Fruit fly (Drosophila melanogaster) whole organism, adult: ENCODE measurements around the gene chas.

Experiments
- CG11617 ChIP-seq: fragments of 200-800 bp; sonication (Bioruptor generic); optimal IDR thresholded peaks from 2 replicates; lab custom pipeline; 2017; ENCODE audit warnings: mild to moderate bottlenecking, missing biosample characterization, missing genetic modification reagents, missing genetic modification characterization
- CG14711 ChIP-seq: fragments of 200-800 bp; sonication (Bioruptor generic); optimal IDR thresholded peaks from 2 replicates; lab custom pipeline; 2018; ENCODE audit warnings: missing biosample characterization, mild to moderate bottlenecking, missing genetic modification characterization, moderate library complexity
- CG5204 ChIP-seq: fragments of 200-800 bp; sonication (Bioruptor generic); optimal IDR thresholded peaks from 2 replicates; lab custom pipeline; 2016; ENCODE audit warnings: missing biosample characterization, missing genetic modification characterization
- Clk ChIP-seq: fragments of 200-800 bp; sonication (Bioruptor generic); optimal IDR thresholded peaks from 2 replicates; lab custom pipeline; 2017; ENCODE audit warnings: missing biosample characterization, missing genetic modification characterization
- Crg-1 ChIP-seq: fragments of 200-800 bp; sonication (Bioruptor generic); optimal IDR thresholded peaks from 2 replicates; lab custom pipeline; 2016; ENCODE audit warnings: missing biosample characterization, missing genetic modification characterization
- Mnt ChIP-seq: fragments of 200-800 bp; sonication (Bioruptor generic); optimal IDR thresholded peaks from 2 replicates; lab custom pipeline; 2016; ENCODE audit warnings: missing biosample characterization, mild to moderate bottlenecking, missing genetic modification characterization
- bab1 ChIP-seq: fragments of 200-800 bp; sonication (Bioruptor generic); optimal IDR thresholded peaks from 3 replicates; lab custom pipeline; 2019; ENCODE audit warnings: missing biosample characterization, mild to moderate bottlenecking, missing genetic modification characterization, moderate library complexity
- cic ChIP-seq: fragments of 200-800 bp; sonication (Bioruptor generic); optimal IDR thresholded peaks from 2 replicates; lab custom pipeline; 2017; ENCODE audit warnings: missing biosample characterization, mild to moderate bottlenecking, missing genetic modification characterization, moderate library complexity
- kay ChIP-seq: fragments of 200-800 bp; sonication (Bioruptor generic); peaks from one replicate; lab custom pipeline; 2016; ENCODE audit warnings: missing biosample characterization, missing genetic modification characterization, borderline replicate concordance
- ovo ChIP-seq: fragments of 200-800 bp; sonication (Bioruptor generic); optimal IDR thresholded peaks from 2 replicates; lab custom pipeline; 2016; ENCODE audit warnings: missing biosample characterization, missing genetic modification characterization
- pad ChIP-seq: fragments of 200-800 bp; sonication (Bioruptor generic); optimal IDR thresholded peaks from 3 replicates; lab custom pipeline; 2017; ENCODE audit warnings: missing biosample characterization, missing genetic modification characterization, mild to moderate bottlenecking, moderate library complexity, missing genetic modification reagents
- tj ChIP-seq: fragments of 200-800 bp; sonication (Bioruptor generic); optimal IDR thresholded peaks from 3 replicates; lab custom pipeline; 2017; ENCODE audit warnings: missing biosample characterization, mild to moderate bottlenecking, missing genetic modification characterization, moderate library complexity
- toe ChIP-seq: fragments of 200-800 bp; sonication (Bioruptor generic); optimal IDR thresholded peaks from 2 replicates; lab custom pipeline; 2016; ENCODE audit warnings: missing biosample characterization, missing genetic modification characterization

DNA sequence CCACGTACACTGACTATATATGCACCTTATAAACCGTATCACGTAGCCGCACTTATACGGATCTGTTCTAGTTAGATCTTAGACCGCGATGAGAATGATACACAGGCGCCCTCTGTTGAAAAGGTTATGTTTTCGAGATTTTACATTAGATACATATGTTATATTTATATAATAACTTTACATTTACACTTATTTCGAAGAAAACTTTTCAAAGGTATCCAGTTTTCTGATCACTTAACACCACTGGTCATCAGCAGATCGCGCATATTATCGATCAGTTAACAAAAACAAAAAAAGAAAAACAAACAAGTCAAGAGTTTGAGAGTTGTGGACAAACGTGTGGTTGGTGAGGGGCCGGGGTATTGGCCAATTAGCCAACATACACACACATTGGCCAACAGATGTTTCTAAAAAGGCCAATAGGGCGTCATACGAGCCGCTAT is 806 bp downstream of the chas start:
- TF ChIP-seq pad (GFP tag; lab: Kevin White, UChicago) (no peak), CG11617 (GFP tag; lab: Kevin White, UChicago) (no peak), kay (GFP tag; lab: Kevin White, UChicago) (no peak), CG14711 (tag; lab: Kevin White, UChicago) (no peak), tj (GFP tag; lab: Kevin White, UChicago) (no peak), bab1 (GFP tag; lab: Kevin White, UChicago) (no peak), toe (GFP tag; lab: Kevin White, UChicago) (no peak), ovo (GFP tag; lab: Kevin White, UChicago) (no peak), Clk (GFP tag; lab: Kevin White, UChicago) (no peak), CG5204 (GFP tag; lab: Kevin White, UChicago) (no peak), cic (GFP tag; lab: Kevin White, UChicago) (no peak), Crg-1 (GFP tag; lab: Kevin White, UChicago) (no peak), Mnt (GFP tag; lab: Kevin White, UChicago) (no peak)
